Worm (Caenorhabditis elegans): ENCODE results near the gene mrps-11.
A peak's percentile ranks its signal among the peaks of the same experiment; 100 is the strongest.

mrps-11 gene

ce11 chrV:12497725-12498263 lies 3.4 kb upstream of the mrps-11 start, which contains the start of the genes W04D2.4 and rbm-25 (continued):
- TF ChIP-seq die-1 (tag; optimal IDR thresholded peaks at IDR 0.05) (no peak), hrde-1 (tag; optimal IDR thresholded peaks at IDR 0.05; ENCODE audit: borderline replicate concordance) (no peak), lin-35 (GFP tag; optimal IDR thresholded peaks at IDR 0.05) (peak in 1 of 3 experiments; percentile 67), snpc-4 (GFP tag; optimal IDR thresholded peaks at IDR 0.05) (peak; percentile 1), snpc-4 (tag; optimal IDR thresholded peaks at IDR 0.05) (peak in 3 of 4 experiments; percentile 80 to 81 (median 80)), snpc-1.3 (tag; optimal IDR thresholded peaks at IDR 0.05; ENCODE audit: insufficient read depth) (no peak), Y67H2A.10 (GFP tag; conservative IDR thresholded peaks at IDR 0.05) (no peak), ztf-28 (GFP tag; IDR thresholded peaks at IDR 0.05) (no peak), xnd-1 (tag; optimal IDR thresholded peaks at IDR 0.05) (no peak), B0035.1 (tag; optimal IDR thresholded peaks at IDR 0.05) (no peak), lir-1 (GFP tag; conservative IDR thresholded peaks at IDR 0.05) (no peak), F39B2.1 (GFP tag; IDR thresholded peaks at IDR 0.05) (no peak), let-526 (GFP tag; IDR thresholded peaks at IDR 0.05) (no peak), rpc-1 (optimal IDR thresholded peaks at IDR 0.05) (no peak), rpc-1 (tag; optimal IDR thresholded peaks at IDR 0.05) (no peak), ceh-100 (GFP tag; IDR thresholded peaks at IDR 0.05) (no peak), pbrm-1 (GFP tag; IDR thresholded peaks at IDR 0.05) (peak; percentile 63; the same call in 1 of the 2 replicates), somi-1 (GFP tag; optimal IDR thresholded peaks at IDR 0.05) (no peak), mxl-1 (tag; optimal IDR thresholded peaks at IDR 0.05) (no peak), egrh-3 (GFP tag; IDR thresholded peaks at IDR 0.05) (no peak), ceh-58 (GFP tag; IDR thresholded peaks at IDR 0.05) (no peak), cebp-1 (GFP tag; IDR thresholded peaks at IDR 0.05) (no peak), cebp-1 (tag; optimal IDR thresholded peaks at IDR 0.05) (peak; percentile 67), chd-7 (tag; optimal IDR thresholded peaks at IDR 0.05) (no peak), ZK185.1 (tag; optimal IDR thresholded peaks at IDR 0.05; ENCODE audit: poor library complexity, severe bottlenecking) (peak; percentile 42), ztf-3 (GFP tag; optimal IDR thresholded peaks at IDR 0.05) (no peak), dox-1 (GFP tag; IDR thresholded peaks at IDR 0.05) (no peak), ekl-4 (GFP tag; IDR thresholded peaks at IDR 0.05) (no peak), egl-18 (GFP tag; IDR thresholded peaks at IDR 0.05) (no peak), hmg-1.2 (GFP tag; IDR thresholded peaks at IDR 0.05) (peak; percentile 16; the same call in 1 of the 2 replicates), unc-130 (GFP tag; optimal IDR thresholded peaks at IDR 0.05) (no peak), attf-3 (GFP tag; conservative IDR thresholded peaks at IDR 0.05) (peak; percentile 55), attf-5 (GFP tag; optimal IDR thresholded peaks at IDR 0.05) (peak; percentile 52), ztf-25 (GFP tag; IDR thresholded peaks at IDR 0.05) (no peak), sdz-38 (tag; optimal IDR thresholded peaks at IDR 0.05) (no peak), let-607 (tag; optimal IDR thresholded peaks at IDR 0.05) (peak in 1 of 2 experiments; percentile 9), Y95B8A.8 (GFP tag; IDR thresholded peaks at IDR 0.05) (no peak), lin-26 (GFP tag; IDR thresholded peaks at IDR 0.05) (no peak), rcor-1 (GFP tag; IDR thresholded peaks at IDR 0.05) (0 out of 2 replicates have a peak, but pooled peaks have one; percentile 25), cebp-2 (GFP tag; IDR thresholded peaks at IDR 0.05) (no peak), snpc-1.1 (tag; optimal IDR thresholded peaks at IDR 0.05; ENCODE audit: insufficient read depth) (no peak), zfh-2 (GFP tag; conservative IDR thresholded peaks at IDR 0.05) (no peak), him-1 (tag; optimal IDR thresholded peaks at IDR 0.05) (no peak), bed-1 (GFP tag; IDR thresholded peaks at IDR 0.05) (no peak), pha-4 (tag; optimal IDR thresholded peaks at IDR 0.05) (no peak), nfyb-1 (GFP tag; IDR thresholded peaks at IDR 0.05) (no peak), tlf-1 (GFP tag; optimal IDR thresholded peaks at IDR 0.05) (no peak), F57C9.4 (tag; optimal IDR thresholded peaks at IDR 0.05) (no peak)
